Worm (Caenorhabditis elegans): ENCODE data around the gene Y94H6A.5.

Y94H6A.5 gene

ce11 chrIV:2639666-2640273 is 64.0 kb downstream of the Y94H6A.5 start:
- TF ChIP-seq syd-9 (tag; optimal IDR thresholded peaks at IDR 0.05) (no peak), pha-2 (tag; optimal IDR thresholded peaks at IDR 0.05) (peak; percentile 47), hlh-30 (tag; optimal IDR thresholded peaks at IDR 0.05; ENCODE audit: insufficient read depth) (no peak), ceh-2 (tag; optimal IDR thresholded peaks at IDR 0.05) (no peak), K02D7.2 (tag; optimal IDR thresholded peaks at IDR 0.05) (peak; percentile 63), zip-5 (tag; optimal IDR thresholded peaks at IDR 0.05) (no peak), ceh-14 (tag; optimal IDR thresholded peaks at IDR 0.05) (peak; percentile 13), ahr-1 (tag; optimal IDR thresholded peaks at IDR 0.05) (no peak), ref-2 (tag; optimal IDR thresholded peaks at IDR 0.05) (peak; percentile 10), fkh-6 (tag; optimal IDR thresholded peaks at IDR 0.05) (no peak), ceh-6 (GFP tag; optimal IDR thresholded peaks at IDR 0.05) (peak; percentile 40), Y22D7AL.16 (tag; optimal IDR thresholded peaks at IDR 0.05) (peak; percentile 59), hlh-6 (tag; optimal IDR thresholded peaks at IDR 0.05) (no peak), ceh-24 (tag; optimal IDR thresholded peaks at IDR 0.05) (no peak), dmd-4 (tag; optimal IDR thresholded peaks at IDR 0.05; ENCODE audit: borderline replicate concordance) (no peak), hlh-15 (tag; optimal IDR thresholded peaks at IDR 0.05) (no peak), hlh-8 (tag; optimal IDR thresholded peaks at IDR 0.05) (no peak), tbx-7 (tag; optimal IDR thresholded peaks at IDR 0.05) (no peak), C08G9.2 (tag; optimal IDR thresholded peaks at IDR 0.05) (peak; percentile 36), fkh-10 (GFP tag; optimal IDR thresholded peaks at IDR 0.05) (no peak), sox-2 (GFP tag; IDR thresholded peaks at IDR 0.05) (no peak), pat-9 (tag; optimal IDR thresholded peaks at IDR 0.05) (no peak), T23F11.4 (GFP tag; optimal IDR thresholded peaks at IDR 0.05) (peak; percentile 50), pha-4 (tag; optimal IDR thresholded peaks at IDR 0.05) (no peak), sox-4 (tag; optimal IDR thresholded peaks at IDR 0.05) (peak; percentile 38), sdc-2 (tag; optimal IDR thresholded peaks at IDR 0.05) (no peak), ttx-3 (tag; optimal IDR thresholded peaks at IDR 0.05) (peak; percentile 56), lin-11 (tag; optimal IDR thresholded peaks at IDR 0.05) (peak; percentile 54), ceh-19 (GFP tag; optimal IDR thresholded peaks at IDR 0.05) (no peak), ceh-34 (tag; optimal IDR thresholded peaks at IDR 0.05) (peak; percentile 14), ets-4 (tag; optimal IDR thresholded peaks at IDR 0.05) (no peak), unc-42 (tag; optimal IDR thresholded peaks at IDR 0.05) (no peak), dve-1 (tag; optimal IDR thresholded peaks at IDR 0.05) (no peak), nhr-11 (tag; optimal IDR thresholded peaks at IDR 0.05) (no peak), F13H6.1 (tag; optimal IDR thresholded peaks at IDR 0.05) (no peak), fax-1 (tag; optimal IDR thresholded peaks at IDR 0.05) (no peak), C38D4.7 (GFP tag; optimal IDR thresholded peaks at IDR 0.05) (peak; percentile 44), ceh-22 (tag; optimal IDR thresholded peaks at IDR 0.05) (no peak), che-1 (tag; optimal IDR thresholded peaks at IDR 0.05) (peak; percentile 61), unc-3 (GFP tag; conservative IDR thresholded peaks at IDR 0.05) (0 out of 2 replicates have a peak, but pooled peaks have one; percentile 57), unc-3 (tag; optimal IDR thresholded peaks at IDR 0.05) (no peak), ama-1 (optimal IDR thresholded peaks at IDR 0.05) (no peak), pqm-1 (tag; optimal IDR thresholded peaks at IDR 0.05) (no peak), elt-2 (tag; optimal IDR thresholded peaks at IDR 0.05) (peak; percentile 40), tbx-2 (tag; optimal IDR thresholded peaks at IDR 0.05) (peak; percentile 42), pag-3 (tag; optimal IDR thresholded peaks at IDR 0.05; ENCODE audit: borderline replicate concordance) (no peak), elt-4 (tag; optimal IDR thresholded peaks at IDR 0.05) (no peak), ceh-45 (GFP tag; IDR thresholded peaks at IDR 0.05) (0 out of 2 replicates have a peak, but pooled peaks have one; percentile 43), hlh-13 (GFP tag; optimal IDR thresholded peaks at IDR 0.05) (peak; percentile 56), gmeb-2 (tag; optimal IDR thresholded peaks at IDR 0.05) (peak; percentile 52), pros-1 (tag; optimal IDR thresholded peaks at IDR 0.05) (no peak), ztf-16 (tag; optimal IDR thresholded peaks at IDR 0.05) (peak; percentile 9), unc-86 (tag; optimal IDR thresholded peaks at IDR 0.05) (peak; percentile 43)
